Fruit fly (Drosophila melanogaster): ENCODE results near the gene CG34345.
A peak's percentile ranks its signal among the peaks of the same experiment; 100 is the strongest.

CG34345 gene

dm6 chr2L:6644421-6645059 lies 21.6 kb downstream of the CG34345 start (continued):
- TF ChIP-seq CG6808 (GFP tag; optimal IDR thresholded peaks at IDR 0.05) (no peak), topi (GFP tag; optimal IDR thresholded peaks at IDR 0.05) (no peak), eg (GFP tag; IDR thresholded peaks at IDR 0.05) (no peak), esn (GFP tag; optimal IDR thresholded peaks at IDR 0.05) (no peak), salr (GFP tag; optimal IDR thresholded peaks at IDR 0.05) (no peak), cyc (GFP tag; optimal IDR thresholded peaks at IDR 0.05) (no peak), fd85E (GFP tag; optimal IDR thresholded peaks at IDR 0.05) (no peak), CG34406 (GFP tag; optimal IDR thresholded peaks at IDR 0.05) (no peak), lz (GFP tag; optimal IDR thresholded peaks at IDR 0.05) (no peak), CG3032 (tag; optimal IDR thresholded peaks at IDR 0.05) (no peak), fkh (GFP tag; optimal IDR thresholded peaks at IDR 0.05) (peak; percentile 43), Sox102F (GFP tag; optimal IDR thresholded peaks at IDR 0.05) (peak; percentile 1), CG8119 (GFP tag; IDR thresholded peaks at IDR 0.05) (0 out of 3 replicates have a peak, but pooled peaks have one; percentile 26)

dm6 chr2L:6647103-6647711 lies 24.3 kb downstream of the CG34345 start:
- TF ChIP-seq Gug (GFP tag; IDR thresholded peaks at IDR 0.05) (peak; percentile 94), Sox102F (GFP tag; optimal IDR thresholded peaks at IDR 0.05) (peak; percentile 97), CG15336 (GFP tag; IDR thresholded peaks at IDR 0.05) (peak; percentile 98), CG6792 (GFP tag; optimal IDR thresholded peaks at IDR 0.05) (peak; percentile 91), Sox15 (GFP tag; optimal IDR thresholded peaks at IDR 0.05) (peak; percentile 86), CG6163 (GFP tag; IDR thresholded peaks at IDR 0.05) (peak; percentile 96), salr (GFP tag; optimal IDR thresholded peaks at IDR 0.05) (peak; percentile 83 to 97), Lpt (GFP tag; optimal IDR thresholded peaks at IDR 0.05) (peak; percentile 97), CG9139 (GFP tag; optimal IDR thresholded peaks at IDR 0.05) (peak; percentile 80), dac (GFP tag; optimal IDR thresholded peaks at IDR 0.05) (peak; percentile 97), CG6276 (GFP tag; optimal IDR thresholded peaks at IDR 0.05) (peak; percentile 99), fd85E (GFP tag; optimal IDR thresholded peaks at IDR 0.05) (peak; percentile 93), Hr39 (GFP tag; optimal IDR thresholded peaks at IDR 0.05) (peak; percentile 97), CG32006 (GFP tag; optimal IDR thresholded peaks at IDR 0.05) (peak; percentile 98), esn (GFP tag; optimal IDR thresholded peaks at IDR 0.05) (peak; percentile 97), fd59A (GFP tag; optimal IDR thresholded peaks at IDR 0.05) (peak; percentile 73), Eip78C (GFP tag) (peak; percentile 98), CG11294 (GFP tag; IDR thresholded peaks at IDR 0.05) (peak; percentile 96), CG1621 (tag; optimal IDR thresholded peaks at IDR 0.05) (peak; percentile 90), CG34406 (GFP tag; optimal IDR thresholded peaks at IDR 0.05) (peak; percentile 94), CG31627 (GFP tag; optimal IDR thresholded peaks at IDR 0.05) (peak; percentile 96), fkh (GFP tag; optimal IDR thresholded peaks at IDR 0.05) (peak; percentile 94), Eip93F (GFP tag; optimal IDR thresholded peaks at IDR 0.05) (peak; percentile 56), net (GFP tag; optimal IDR thresholded peaks at IDR 0.05) (peak; percentile 98), CG10669 (GFP tag; optimal IDR thresholded peaks at IDR 0.05) (peak; percentile 89), CG11762 (GFP tag; optimal IDR thresholded peaks at IDR 0.05; ENCODE audit: insufficient read depth) (peak; percentile 91), CG11902 (GFP tag; optimal IDR thresholded peaks at IDR 0.05) (peak; percentile 77), CG3032 (tag; optimal IDR thresholded peaks at IDR 0.05) (peak; percentile 84), ss (GFP tag; optimal IDR thresholded peaks at IDR 0.05) (peak; percentile 60 to 86), CG3919 (GFP tag; optimal IDR thresholded peaks at IDR 0.05) (peak; percentile 94), Hr4 (GFP tag; optimal IDR thresholded peaks at IDR 0.05) (peak; percentile 99), Blimp-1 (GFP tag; optimal IDR thresholded peaks at IDR 0.05) (peak; percentile 77), svp (GFP tag) (peak; percentile 98), CG8632 (GFP tag; optimal IDR thresholded peaks at IDR 0.05) (peak; percentile 92), vri (GFP tag; optimal IDR thresholded peaks at IDR 0.05) (peak; percentile 98), CG6808 (GFP tag; optimal IDR thresholded peaks at IDR 0.05) (peak; percentile 83), dsx (GFP tag; optimal IDR thresholded peaks at IDR 0.05; ENCODE audit: poor library complexity, severe bottlenecking) (peak; percentile 75), CG4318 (GFP tag; optimal IDR thresholded peaks at IDR 0.05) (peak; percentile 96), Smox (GFP tag; optimal IDR thresholded peaks at IDR 0.05) (peak; percentile 95), Ets21C (GFP tag; optimal IDR thresholded peaks at IDR 0.05) (peak; percentile 92), lz (GFP tag; optimal IDR thresholded peaks at IDR 0.05) (peak; percentile 96), spab (GFP tag; optimal IDR thresholded peaks at IDR 0.05) (peak; percentile 86)
